Worm (Caenorhabditis elegans) whole organism, midembryonic: Measurements from ENCODE around the gene igcm-1.

Experiments used
- T22C8.4 ChIP-seq: fragments of 200-800 bp; sonication (Bioruptor generic); IDR thresholded peaks from 2 replicates; pipeline ENCODE4 v1.3.6; 2022; ENCODE audit warnings: missing genetic modification characterization, missing compliant biosample characterization
- cog-1 ChIP-seq: sonication (generic microtip); optimal IDR thresholded peaks from 2 replicates; lab custom pipeline; 2016; ENCODE audit warnings: missing genetic modification characterization, missing compliant biosample characterization
- flt-1 ChIP-seq: fragments of 200-800 bp; sonication (Bioruptor generic); IDR thresholded peaks from 2 replicates; pipeline ENCODE4 v1.3.6; 2022; ENCODE audit warnings: missing genetic modification characterization, missing compliant biosample characterization
- klf-2 ChIP-seq: fragments of 200-800 bp; sonication (Bioruptor generic); conservative IDR thresholded peaks from 2 replicates; pipeline ENCODE4 v1.3.6; 2022; ENCODE audit warnings: missing genetic modification reagents, missing genetic modification characterization, missing compliant biosample characterization
- med-1 ChIP-seq: sonication (generic microtip); optimal IDR thresholded peaks from 2 replicates; lab custom pipeline; 2017; ENCODE audit warnings: missing genetic modification characterization, mild to moderate bottlenecking, missing compliant biosample characterization, antibody characterized with exemption, missing genetic modification reagents; ENCODE audit not compliant: insufficient read depth
- ref-1 ChIP-seq: fragments of 200-800 bp; sonication (Bioruptor generic); conservative IDR thresholded peaks from 2 replicates; pipeline ENCODE4 v1.3.6; 2022; ENCODE audit warnings: missing genetic modification reagents, missing genetic modification characterization, missing compliant biosample characterization
- tab-1 ChIP-seq: fragments of 200-800 bp; sonication (Bioruptor generic); IDR thresholded peaks from 2 replicates; pipeline ENCODE4 v1.3.6; 2022; ENCODE audit warnings: missing genetic modification characterization, missing compliant biosample characterization
- ztf-23 ChIP-seq: fragments of 200-800 bp; sonication (Bioruptor generic); IDR thresholded peaks from 2 replicates; pipeline ENCODE4 v1.3.6; 2022; ENCODE audit warnings: missing genetic modification reagents, missing genetic modification characterization, missing compliant biosample characterization
- ztf-29 ChIP-seq: fragments of 200-800 bp; sonication (Bioruptor generic); IDR thresholded peaks from 2 replicates; pipeline ENCODE4 v1.3.6; 2022; ENCODE audit warnings: missing genetic modification reagents, missing genetic modification characterization, missing compliant biosample characterization

The igcm-1 gene

ce11 chrX:864293-864731 is 13.0 kb upstream of the igcm-1 start:
- TF ChIP-seq tab-1 (GFP tag; lab: Robert Waterston, UW) (no peak), ztf-29 (no peak), flt-1 (GFP tag; lab: Robert Waterston, UW) (no peak), med-1 (GFP tag; lab: Kevin White, UChicago) (no peak), cog-1 (tag; lab: Kevin White, UChicago) (no peak), klf-2 (GFP tag; lab: Robert Waterston, UW) (no peak), ztf-23 (no peak), T22C8.4 (GFP tag; lab: Robert Waterston, UW) (no peak), ref-1 (GFP tag; lab: Robert Waterston, UW) (no peak)

ce11 chrX:863478-863877 is 12.2 kb upstream of the igcm-1 start, which contains the start of gene cdo-1:
TSS of gene cdo-1 (minus strand) at chrX:863578.
- TF ChIP-seq flt-1 (GFP tag; lab: Robert Waterston, UW) (no peak), ztf-23 (no peak), med-1 (GFP tag; lab: Kevin White, UChicago) (no peak), klf-2 (GFP tag; lab: Robert Waterston, UW) (no peak), ref-1 (GFP tag; lab: Robert Waterston, UW) (no peak), cog-1 (tag; lab: Kevin White, UChicago) (no peak), ztf-29 (no peak), tab-1 (GFP tag; lab: Robert Waterston, UW) (no peak), T22C8.4 (GFP tag; lab: Robert Waterston, UW) (no peak)

- no peak for TF ChIP-seq tab-1 (GFP tag; lab: Robert Waterston, UW)
- TF ChIP-seq flt-1 (GFP tag; lab: Robert Waterston, UW) = no peak
- no peak for TF ChIP-seq ref-1 (GFP tag; lab: Robert Waterston, UW)
- no peak for TF ChIP-seq T22C8.4 (GFP tag; lab: Robert Waterston, UW)
- no peak for TF ChIP-seq cog-1 (tag; lab: Kevin White, UChicago)
- TF ChIP-seq ztf-29 = no peak
- no peak for TF ChIP-seq klf-2 (GFP tag; lab: Robert Waterston, UW)
- no peak for TF ChIP-seq med-1 (GFP tag; lab: Kevin White, UChicago)
- no peak for TF ChIP-seq ztf-23
Observed at ce11 chrX:861378-861777, 10.1 kb upstream of the igcm-1 start.

- TF ChIP-seq cog-1 (tag; lab: Kevin White, UChicago) (no peak), flt-1 (GFP tag; lab: Robert Waterston, UW) (no peak), ztf-29 (no peak), med-1 (GFP tag; lab: Kevin White, UChicago) (no peak), ztf-23 (no peak), ref-1 (GFP tag; lab: Robert Waterston, UW) (no peak), klf-2 (GFP tag; lab: Robert Waterston, UW) (no peak), tab-1 (GFP tag; lab: Robert Waterston, UW) (no peak), T22C8.4 (GFP tag; lab: Robert Waterston, UW) (no peak)
Observed at ce11 chrX:859401-859800, 8.1 kb upstream of the igcm-1 start, which contains the start of gene F56F10.2. TSS of gene F56F10.2 (plus strand) at chrX:859615.

ce11 chrX:857658-858057 is 6.3 kb upstream of the igcm-1 start:
- no peak for TF ChIP-seq klf-2 (GFP tag; lab: Robert Waterston, UW)
- TF ChIP-seq ref-1 (GFP tag; lab: Robert Waterston, UW) = no peak
- no peak for TF ChIP-seq cog-1 (tag; lab: Kevin White, UChicago)
- TF ChIP-seq flt-1 (GFP tag; lab: Robert Waterston, UW) = no peak
- peak; percentile 6; the same call in 1 of the 2 replicates for TF ChIP-seq ztf-29
- TF ChIP-seq T22C8.4 (GFP tag; lab: Robert Waterston, UW) = no peak
- no peak for TF ChIP-seq ztf-23

DNA sequence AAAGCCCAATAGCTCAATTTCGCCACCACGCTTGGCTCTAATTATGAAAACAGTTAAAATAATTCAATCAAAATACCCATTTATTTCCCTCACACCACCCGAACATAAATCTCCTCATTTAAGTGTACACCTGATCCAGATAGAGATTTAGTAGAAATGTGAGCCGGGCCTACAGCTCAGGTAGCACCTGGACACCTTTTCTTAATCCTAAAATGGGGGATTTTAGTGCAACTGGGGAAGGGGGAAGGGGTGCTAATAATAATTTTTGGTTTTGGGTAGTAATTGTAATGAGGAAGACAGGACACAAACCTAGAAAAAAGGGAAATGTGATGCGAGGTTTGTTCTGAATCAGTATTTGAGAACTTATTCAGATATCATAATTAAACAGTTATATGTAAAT is 2.3 kb upstream of the igcm-1 start:
- no peak for TF ChIP-seq ztf-29
- TF ChIP-seq med-1 (GFP tag; lab: Kevin White, UChicago) = no peak
- TF ChIP-seq klf-2 (GFP tag; lab: Robert Waterston, UW) = no peak
- TF ChIP-seq ztf-23 = no peak
- no peak for TF ChIP-seq ref-1 (GFP tag; lab: Robert Waterston, UW)
- TF ChIP-seq flt-1 (GFP tag; lab: Robert Waterston, UW) = no peak
- no peak for TF ChIP-seq tab-1 (GFP tag; lab: Robert Waterston, UW)
- TF ChIP-seq cog-1 (tag; lab: Kevin White, UChicago) = no peak
- no peak for TF ChIP-seq T22C8.4 (GFP tag; lab: Robert Waterston, UW)

DNA sequence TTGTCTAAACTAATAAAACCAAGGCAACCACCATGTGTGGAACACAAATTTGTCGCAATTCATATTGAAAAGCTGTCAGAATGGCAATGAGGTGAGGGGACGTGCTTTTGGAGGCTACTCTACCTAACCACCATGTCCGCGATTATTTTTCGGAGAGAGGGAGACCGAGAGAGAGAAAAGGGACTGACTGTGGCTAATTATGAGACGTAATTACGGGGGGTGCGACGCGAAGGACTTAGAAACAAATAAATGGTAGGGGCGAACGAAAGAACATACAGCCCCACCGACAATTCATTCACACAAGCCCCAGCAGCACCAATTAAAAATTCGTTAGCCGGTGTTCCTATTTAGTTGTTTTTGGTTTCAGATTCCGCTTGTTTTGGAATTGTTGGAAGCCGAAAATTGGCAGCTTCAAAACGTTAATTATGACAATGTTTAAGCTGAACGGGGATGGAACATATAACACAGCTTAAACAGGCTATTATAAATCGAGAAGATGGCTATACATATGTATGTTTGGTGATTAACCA is 1.5 kb upstream of the igcm-1 start:
- TF ChIP-seq tab-1 (GFP tag; lab: Robert Waterston, UW) (0 out of 2 replicates have a peak, but pooled peaks have one; percentile 43), T22C8.4 (GFP tag; lab: Robert Waterston, UW) (no peak)

- no peak for TF ChIP-seq med-1 (GFP tag; lab: Kevin White, UChicago)
- TF ChIP-seq cog-1 (tag; lab: Kevin White, UChicago) = no peak
- TF ChIP-seq ref-1 (GFP tag; lab: Robert Waterston, UW) = no peak
- no peak for TF ChIP-seq tab-1 (GFP tag; lab: Robert Waterston, UW)
- no peak for TF ChIP-seq klf-2 (GFP tag; lab: Robert Waterston, UW)
Observed at ce11 chrX:845443-845842, 5.9 kb downstream of the igcm-1 start.

- TF ChIP-seq T22C8.4 (GFP tag; lab: Robert Waterston, UW) (no peak), cog-1 (tag; lab: Kevin White, UChicago) (no peak), med-1 (GFP tag; lab: Kevin White, UChicago) (no peak), flt-1 (GFP tag; lab: Robert Waterston, UW) (no peak), tab-1 (GFP tag; lab: Robert Waterston, UW) (no peak), ztf-29 (no peak), ref-1 (GFP tag; lab: Robert Waterston, UW) (no peak), ztf-23 (no peak; the same call in 1 of the 2 replicates), klf-2 (GFP tag; lab: Robert Waterston, UW) (no peak)
Observed at ce11 chrX:844649-845048, 6.7 kb downstream of the igcm-1 start.
